Worm (Caenorhabditis elegans): ENCODE results near the gene Y81B9A.2.

The Y81B9A.2 gene

DNA sequence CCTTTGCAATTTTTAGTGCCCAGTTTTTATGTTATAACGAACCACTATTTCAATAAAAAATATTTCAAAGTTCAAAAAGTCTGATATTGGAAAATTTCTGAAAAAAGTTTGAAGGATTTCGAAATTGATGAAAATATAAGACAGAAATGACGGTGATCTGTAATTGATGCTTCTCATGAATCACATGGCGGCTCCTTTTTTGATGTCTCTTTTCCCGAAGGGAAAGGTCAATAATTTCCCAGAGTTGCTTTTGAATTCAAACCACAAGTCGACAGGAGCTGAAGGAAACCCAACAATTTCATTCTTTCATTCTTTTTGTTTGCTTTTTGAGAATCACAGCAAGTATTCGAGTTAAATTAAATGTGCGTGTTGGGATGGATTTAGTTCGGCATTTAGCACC, 11.7 kb upstream of the Y81B9A.2 start, which contains the start of gene B0563.18:
Gene B0563.18, plus strand, starts transcription at position 301 of the 400 bp plus-strand sequence.
- no peak for TF ChIP-seq unc-42 (tag; optimal IDR thresholded peaks at IDR 0.05)
- TF ChIP-seq T23F11.4 (GFP tag; optimal IDR thresholded peaks at IDR 0.05), result no peak
- TF ChIP-seq hlh-8 (tag; optimal IDR thresholded peaks at IDR 0.05), result no peak
- no peak for TF ChIP-seq C08G9.2 (tag; optimal IDR thresholded peaks at IDR 0.05)
- TF ChIP-seq ceh-6 (GFP tag; optimal IDR thresholded peaks at IDR 0.05), result no peak
- no peak for TF ChIP-seq zip-5 (tag; optimal IDR thresholded peaks at IDR 0.05)
- no peak for TF ChIP-seq pha-2 (tag; optimal IDR thresholded peaks at IDR 0.05)
- TF ChIP-seq ceh-2 (tag; optimal IDR thresholded peaks at IDR 0.05), result no peak
- TF ChIP-seq K09A11.1 (tag; optimal IDR thresholded peaks at IDR 0.05; ENCODE audit: insufficient read depth), result no peak
- TF ChIP-seq elt-2 (tag; optimal IDR thresholded peaks at IDR 0.05), result no peak
- TF ChIP-seq ztf-16 (tag; optimal IDR thresholded peaks at IDR 0.05), result no peak
- no peak for TF ChIP-seq fax-1 (tag; optimal IDR thresholded peaks at IDR 0.05)
- no peak for TF ChIP-seq rnt-1 (tag; optimal IDR thresholded peaks at IDR 0.05)
- TF ChIP-seq hlh-15 (tag; optimal IDR thresholded peaks at IDR 0.05), result no peak
- TF ChIP-seq unc-3 (GFP tag; conservative IDR thresholded peaks at IDR 0.05), result no peak
- no peak for TF ChIP-seq unc-3 (tag; optimal IDR thresholded peaks at IDR 0.05)

DNA sequence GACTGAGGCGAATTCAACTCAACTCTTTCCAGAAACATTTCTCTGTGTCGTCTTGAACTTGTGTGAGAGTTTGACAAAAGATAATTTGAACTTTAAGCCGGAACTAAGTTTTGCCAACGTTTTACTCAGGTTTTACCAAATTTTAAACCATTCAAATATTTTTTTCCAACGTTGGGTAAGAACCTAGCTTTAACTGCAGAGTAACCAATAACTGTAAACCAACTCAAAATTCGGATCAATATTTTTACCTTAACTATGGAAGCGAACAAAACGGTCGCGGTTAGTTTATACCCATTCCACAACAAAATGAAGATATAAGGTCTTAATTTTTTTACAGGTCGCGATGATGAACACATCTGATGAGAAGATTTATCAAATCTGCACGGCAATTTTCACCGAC, 11.2 kb upstream of the Y81B9A.2 start:
- TF ChIP-seq pat-9 (tag; optimal IDR thresholded peaks at IDR 0.05) (no peak), fkh-10 (GFP tag; optimal IDR thresholded peaks at IDR 0.05) (no peak), dve-1 (tag; optimal IDR thresholded peaks at IDR 0.05) (no peak), C38D4.7 (GFP tag; optimal IDR thresholded peaks at IDR 0.05) (no peak), madf-2 (tag; optimal IDR thresholded peaks at IDR 0.05) (no peak), hlh-13 (GFP tag; optimal IDR thresholded peaks at IDR 0.05) (no peak), ceh-24 (tag; optimal IDR thresholded peaks at IDR 0.05) (no peak), ceh-34 (tag; optimal IDR thresholded peaks at IDR 0.05) (no peak), ceh-6 (GFP tag; optimal IDR thresholded peaks at IDR 0.05) (no peak), K02D7.2 (tag; optimal IDR thresholded peaks at IDR 0.05) (no peak), pros-1 (tag; optimal IDR thresholded peaks at IDR 0.05) (no peak), F13H6.1 (tag; optimal IDR thresholded peaks at IDR 0.05) (no peak), sdc-2 (tag; optimal IDR thresholded peaks at IDR 0.05) (no peak), elt-2 (tag; optimal IDR thresholded peaks at IDR 0.05) (no peak), ets-4 (tag; optimal IDR thresholded peaks at IDR 0.05) (no peak), unc-86 (tag; optimal IDR thresholded peaks at IDR 0.05) (no peak), ceh-19 (GFP tag; optimal IDR thresholded peaks at IDR 0.05) (no peak), sox-4 (tag; optimal IDR thresholded peaks at IDR 0.05) (no peak), ceh-45 (GFP tag; IDR thresholded peaks at IDR 0.05) (no peak), tbx-2 (tag; optimal IDR thresholded peaks at IDR 0.05) (no peak)

DNA sequence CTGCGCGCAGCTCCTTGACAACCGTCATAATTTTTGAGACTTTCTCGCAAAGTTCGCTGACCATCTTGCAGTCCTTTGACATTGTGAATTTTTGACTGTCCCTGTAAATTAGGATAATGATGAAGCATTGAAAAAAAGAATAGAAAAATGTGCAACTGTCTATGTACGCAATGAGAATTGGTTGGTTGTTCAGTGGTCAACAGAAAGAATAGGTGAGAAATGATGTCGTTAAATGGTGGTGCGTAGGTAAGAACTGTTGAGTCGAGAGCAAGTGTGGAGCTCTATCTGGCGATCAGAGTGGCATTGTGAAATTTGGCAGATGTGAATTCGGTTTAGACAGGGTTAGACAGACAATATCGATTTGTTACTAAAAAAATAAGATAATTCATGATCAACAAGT, 9.5 kb upstream of the Y81B9A.2 start, which contains the start of gene B0563.8:
Gene B0563.8, minus strand, starts transcription at position 101 of the 400 bp plus-strand sequence.
- no peak for TF ChIP-seq dmd-4 (tag; optimal IDR thresholded peaks at IDR 0.05; ENCODE audit: borderline replicate concordance)
- TF ChIP-seq ceh-19 (GFP tag; optimal IDR thresholded peaks at IDR 0.05), result no peak
- TF ChIP-seq tbx-2 (tag; optimal IDR thresholded peaks at IDR 0.05), result no peak
- TF ChIP-seq ttx-3 (tag; optimal IDR thresholded peaks at IDR 0.05), result no peak
- no peak for TF ChIP-seq ceh-18 (tag; optimal IDR thresholded peaks at IDR 0.05)
- TF ChIP-seq lim-6 (tag; optimal IDR thresholded peaks at IDR 0.05), result no peak
- no peak for TF ChIP-seq nhr-232 (tag; optimal IDR thresholded peaks at IDR 0.05)
- no peak for TF ChIP-seq tbx-7 (tag; optimal IDR thresholded peaks at IDR 0.05)
- TF ChIP-seq sox-2 (GFP tag; IDR thresholded peaks at IDR 0.05), result no peak
- TF ChIP-seq hlh-6 (tag; optimal IDR thresholded peaks at IDR 0.05), result no peak
- TF ChIP-seq rnt-1 (tag; optimal IDR thresholded peaks at IDR 0.05), result no peak
- TF ChIP-seq ceh-22 (tag; optimal IDR thresholded peaks at IDR 0.05), result no peak
- no peak for TF ChIP-seq C08G9.2 (tag; optimal IDR thresholded peaks at IDR 0.05)
- no peak for TF ChIP-seq ztf-16 (tag; optimal IDR thresholded peaks at IDR 0.05)
- TF ChIP-seq hlh-30 (tag; optimal IDR thresholded peaks at IDR 0.05; ENCODE audit: insufficient read depth), result no peak
- no peak for TF ChIP-seq Y22D7AL.16 (tag; optimal IDR thresholded peaks at IDR 0.05)
- TF ChIP-seq C38D4.7 (GFP tag; optimal IDR thresholded peaks at IDR 0.05), result no peak
